Worm (Caenorhabditis elegans) whole organism, early embryonic: Measurements from ENCODE around the gene ncx-3.
"Not testable (repeated sequence)": the region's sequence is repeated elsewhere in the genome, so short reads cannot be mapped to it uniquely, and the experiment has no call there.

Experiments
- aly-1 ChIP-seq: sonication (generic microtip); optimal IDR thresholded peaks from 2 replicates; lab custom pipeline; 2016; ENCODE audit warnings: missing genetic modification characterization, missing compliant biosample characterization
- ama-1 ChIP-seq: fragments of 150-350 bp; optimal IDR thresholded peaks from 2 replicates; lab custom pipeline; 2014
- ceh-13 ChIP-seq: fragments of 200-800 bp; sonication (Bioruptor generic); optimal IDR thresholded peaks from 2 replicates; lab custom pipeline; 2018; ENCODE audit warnings: mild to moderate bottlenecking, missing genetic modification characterization, missing compliant biosample characterization
- flt-1 ChIP-seq: fragments of 200-800 bp; sonication (Bioruptor generic); IDR thresholded peaks from 2 replicates; pipeline ENCODE4 v1.3.6; 2022; ENCODE audit warnings: missing genetic modification characterization, missing compliant biosample characterization
- hmg-4 ChIP-seq: fragments of 200-800 bp; sonication (Bioruptor generic); optimal IDR thresholded peaks from 2 replicates; lab custom pipeline; 2018; ENCODE audit warnings: mild to moderate bottlenecking, missing genetic modification characterization, missing compliant biosample characterization
- pes-1 ChIP-seq: fragments of 200-800 bp; sonication (Bioruptor generic); IDR thresholded peaks from 2 replicates; pipeline ENCODE4 v1.3.6; 2022; ENCODE audit warnings: missing genetic modification reagents, missing genetic modification characterization, missing compliant biosample characterization
- scrt-1 ChIP-seq: fragments of 200-800 bp; sonication (Bioruptor generic); IDR thresholded peaks from 2 replicates; pipeline ENCODE4 v1.3.6; 2022; ENCODE audit warnings: missing genetic modification characterization, missing compliant biosample characterization
- sea-1 ChIP-seq: fragments of 200-800 bp; sonication (Bioruptor generic); conservative IDR thresholded peaks from 2 replicates; pipeline ENCODE4 v1.3.6; 2022; ENCODE audit warnings: missing genetic modification characterization, missing compliant biosample characterization
- tbx-11 ChIP-seq: fragments of 200-800 bp; sonication (Bioruptor generic); IDR thresholded peaks from 2 replicates; pipeline ENCODE4 v1.3.6; 2022; ENCODE audit warnings: missing genetic modification characterization, missing compliant biosample characterization
- tra-4 ChIP-seq: sonication (generic microtip); optimal IDR thresholded peaks from 2 replicates; lab custom pipeline; 2017; ENCODE audit warnings: missing genetic modification characterization, missing compliant biosample characterization

- TF ChIP-seq ama-1 (lab: Kevin White, UChicago); ceh-13 (GFP tag; lab: Kevin White, UChicago); aly-1; sea-1 (GFP tag; lab: Robert Waterston, UW); flt-1 (GFP tag; lab: Robert Waterston, UW); hmg-4 (GFP tag; lab: Kevin White, UChicago); tbx-11 (GFP tag; lab: Robert Waterston, UW); tra-4 (tag; lab: Kevin White, UChicago); pes-1; scrt-1 (GFP tag; lab: Robert Waterston, UW): not testable (repeated sequence)
Measured at ce11 chrIV:10687307-10687706, 29.1 kb upstream of the ncx-3 start, which contains the start of gene R102.2.
